Worm (Caenorhabditis elegans): ENCODE data around the gene cpna-1.

DNA sequence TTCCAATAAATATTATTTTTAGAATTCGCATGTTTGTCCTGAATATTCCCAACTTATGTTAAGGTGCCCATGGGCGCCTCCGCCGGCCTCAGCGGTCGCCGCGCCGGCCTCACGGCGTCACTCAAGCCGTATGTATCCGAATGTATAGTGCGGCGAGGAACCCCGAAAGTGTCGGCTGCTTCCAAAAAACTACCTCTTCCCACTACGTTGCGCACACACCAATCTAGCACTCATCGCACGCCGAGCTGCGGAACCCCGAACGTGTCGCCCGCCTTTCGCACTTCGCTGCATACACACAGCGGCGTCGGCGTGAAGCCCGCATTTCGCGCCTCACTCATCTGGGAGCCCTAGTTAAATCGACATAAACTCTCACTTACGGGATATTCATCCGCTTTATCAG is 18.6 kb upstream of the cpna-1 start:
- TF ChIP-seq pax-1 (tag; optimal IDR thresholded peaks at IDR 0.05) (no peak), ceh-6 (GFP tag; optimal IDR thresholded peaks at IDR 0.05) (no peak), F13H6.1 (tag; optimal IDR thresholded peaks at IDR 0.05) (no peak), ceh-18 (tag; optimal IDR thresholded peaks at IDR 0.05) (no peak), hlh-30 (tag; optimal IDR thresholded peaks at IDR 0.05; ENCODE audit: insufficient read depth) (no peak), pqm-1 (tag; optimal IDR thresholded peaks at IDR 0.05) (no peak), elt-2 (tag; optimal IDR thresholded peaks at IDR 0.05) (no peak), sox-4 (tag; optimal IDR thresholded peaks at IDR 0.05) (no peak), nhr-11 (tag; optimal IDR thresholded peaks at IDR 0.05) (no peak), pros-1 (tag; optimal IDR thresholded peaks at IDR 0.05) (no peak), pha-4 (tag; optimal IDR thresholded peaks at IDR 0.05) (no peak)
